Worm (Caenorhabditis elegans) whole organism, late embryonic: Measurements from ENCODE around the gene bmy-1.

ENCODE experiments used
- Y22D7AL.16 ChIP-seq: sonication (generic microtip); optimal IDR thresholded peaks from 2 replicates; lab custom pipeline; 2016; ENCODE audit warnings: missing genetic modification characterization, missing compliant biosample characterization
- ama-1 ChIP-seq: fragments of 150-350 bp; optimal IDR thresholded peaks from 2 replicates; lab custom pipeline; 2014
- dmd-4 ChIP-seq: sonication (generic microtip); optimal IDR thresholded peaks from 2 replicates; lab custom pipeline; 2016; ENCODE audit warnings: borderline replicate concordance, missing genetic modification characterization, missing compliant biosample characterization
- dve-1 ChIP-seq: sonication (generic microtip); optimal IDR thresholded peaks from 2 replicates; lab custom pipeline; 2017; ENCODE audit warnings: antibody characterized with exemption, mild to moderate bottlenecking, missing genetic modification characterization, missing compliant biosample characterization
- elt-2 ChIP-seq: sonication (generic microtip); optimal IDR thresholded peaks from 2 replicates; lab custom pipeline; 2016; ENCODE audit warnings: missing genetic modification reagents, missing genetic modification characterization, missing compliant biosample characterization
- ets-4 ChIP-seq: sonication (generic microtip); optimal IDR thresholded peaks from 2 replicates; lab custom pipeline; 2016; ENCODE audit warnings: missing genetic modification characterization, missing compliant biosample characterization
- nfya-1 ChIP-seq: sonication (generic microtip); optimal IDR thresholded peaks from 2 replicates; lab custom pipeline; 2017; ENCODE audit warnings: missing genetic modification characterization, mild to moderate bottlenecking, missing compliant biosample characterization, antibody characterized with exemption, moderate library complexity
- nhr-232 ChIP-seq: sonication (generic microtip); optimal IDR thresholded peaks from 2 replicates; lab custom pipeline; 2016; ENCODE audit warnings: missing genetic modification characterization, missing compliant biosample characterization
- odd-2 ChIP-seq: sonication (generic microtip); optimal IDR thresholded peaks from 2 replicates; lab custom pipeline; 2017; ENCODE audit warnings: antibody characterized with exemption, mild to moderate bottlenecking, missing genetic modification characterization, missing compliant biosample characterization
- pag-3 ChIP-seq: sonication (generic microtip); optimal IDR thresholded peaks from 2 replicates; lab custom pipeline; 2016; ENCODE audit warnings: missing compliant biosample characterization, missing genetic modification characterization, borderline replicate concordance
- unc-42 ChIP-seq: sonication (generic microtip); optimal IDR thresholded peaks from 2 replicates; lab custom pipeline; 2016; ENCODE audit warnings: missing genotype, missing genetic modification characterization, missing compliant biosample characterization
- unc-55 ChIP-seq: sonication (generic microtip); optimal IDR thresholded peaks from 2 replicates; lab custom pipeline; 2017; ENCODE audit warnings: missing biosample characterization, missing genetic modification reagents, missing genetic modification characterization

DNA sequence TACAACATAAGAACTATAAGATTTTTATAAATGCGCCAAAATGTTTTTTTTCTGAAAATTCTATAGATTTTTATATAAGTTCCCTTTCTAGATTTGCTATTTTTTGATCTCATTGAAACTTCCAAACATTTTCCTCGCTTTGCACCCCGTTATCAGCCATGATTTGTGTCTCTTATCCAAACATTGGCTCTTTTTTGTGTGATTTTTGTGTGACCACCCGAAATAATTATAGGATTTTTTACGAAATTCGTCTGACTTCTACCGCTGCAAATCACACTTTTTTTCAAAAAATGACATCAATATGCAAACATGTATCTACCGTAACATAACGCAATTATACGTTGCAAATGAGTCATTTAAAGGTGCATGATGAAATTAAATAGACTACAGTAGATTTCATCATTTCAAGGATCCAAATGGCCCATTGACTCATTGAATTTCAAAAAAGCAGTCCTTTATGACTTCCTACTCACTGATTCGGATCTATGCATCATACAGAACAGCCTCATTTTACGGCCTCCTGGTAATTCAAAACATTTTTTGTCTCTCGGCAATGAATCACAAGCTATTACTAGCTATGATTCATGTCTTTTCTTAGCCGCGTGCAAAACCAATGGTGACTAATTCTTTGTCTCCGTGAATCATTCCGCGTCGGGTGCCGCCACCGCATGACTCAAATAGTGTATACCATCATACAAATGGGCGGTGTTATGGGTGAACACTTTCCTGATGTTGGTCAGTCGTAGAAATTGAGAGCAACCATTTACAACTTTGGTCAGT, 26.0 kb upstream of the bmy-1 start:
- TF ChIP-seq ama-1 (lab: Kevin White, UChicago) (no peak), dve-1 (tag; lab: Kevin White, UChicago) (no peak), dmd-4 (tag; lab: Kevin White, UChicago) (no peak), pag-3 (no peak), unc-42 (tag; lab: Kevin White, UChicago) (no peak), unc-55 (GFP tag; lab: Kevin White, UChicago) (no peak), ets-4 (tag; lab: Kevin White, UChicago) (no peak), elt-2 (tag; lab: Kevin White, UChicago) (peak; percentile 8), nfya-1 (tag; lab: Kevin White, UChicago) (no peak), Y22D7AL.16 (no peak), odd-2 (tag; lab: Kevin White, UChicago) (no peak), nhr-232 (tag; lab: Kevin White, UChicago) (no peak)
